Fruit fly (Drosophila melanogaster): ENCODE results near the gene Tango10.
A peak's percentile ranks its signal among the peaks of the same experiment; 100 is the strongest.

The Tango10 gene

DNA sequence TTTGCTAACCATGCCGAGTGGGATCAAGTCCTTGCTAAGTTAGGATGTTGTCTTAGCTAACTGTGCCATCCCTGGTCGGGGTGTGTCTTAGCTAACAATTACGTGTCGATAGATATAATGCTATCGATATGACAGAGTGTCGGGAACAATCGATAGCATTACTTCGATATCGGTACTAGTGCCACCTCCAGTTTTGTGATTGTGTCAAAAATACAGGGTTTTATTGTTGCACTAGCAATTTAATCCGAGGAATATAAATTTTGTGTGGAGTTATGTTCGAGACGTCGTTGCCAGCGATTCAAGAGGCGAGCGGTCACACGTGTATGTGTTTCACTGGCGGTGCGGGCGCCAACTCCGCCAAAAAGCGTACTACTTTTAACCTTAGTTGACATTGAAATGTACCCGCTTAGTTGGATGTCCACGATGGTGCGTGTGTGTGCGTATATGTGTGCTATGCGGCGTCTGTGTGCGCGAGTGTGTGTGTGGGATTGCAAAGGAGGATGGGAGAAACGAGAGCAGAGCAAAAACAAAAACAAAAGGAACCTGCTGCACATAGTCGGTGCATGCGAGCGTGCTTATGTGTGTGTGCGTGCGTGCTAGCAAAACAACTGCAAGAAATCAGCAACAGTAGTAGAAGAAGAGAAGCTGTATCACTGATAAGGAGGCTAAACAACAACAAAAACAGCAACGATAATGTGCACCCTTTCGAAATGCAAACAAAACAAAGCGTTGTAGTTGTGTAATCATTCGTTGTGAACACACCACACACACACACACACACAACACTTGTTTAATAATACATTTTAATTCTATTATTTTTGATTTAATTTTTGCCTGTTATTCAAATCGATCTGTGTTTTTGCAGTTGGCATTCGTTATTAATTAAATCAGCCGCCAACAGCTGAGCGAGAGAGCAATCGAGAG lies 24.8 kb upstream of the Tango10 start, which contains the start of gene PhKgamma (continued):
- peak; percentile 43 for TF ChIP-seq CG12299 (tag; optimal IDR thresholded peaks at IDR 0.05)
- TF ChIP-seq Dp (GFP tag; optimal IDR thresholded peaks at IDR 0.05) = peak; percentile 63
- peak; percentile 21 for TF ChIP-seq Nf-YC (tag; optimal IDR thresholded peaks at IDR 0.05)
- no peak for TF ChIP-seq crc (GFP tag; optimal IDR thresholded peaks at IDR 0.05)
- no peak for TF ChIP-seq Sox102F (GFP tag; optimal IDR thresholded peaks at IDR 0.05)

DNA sequence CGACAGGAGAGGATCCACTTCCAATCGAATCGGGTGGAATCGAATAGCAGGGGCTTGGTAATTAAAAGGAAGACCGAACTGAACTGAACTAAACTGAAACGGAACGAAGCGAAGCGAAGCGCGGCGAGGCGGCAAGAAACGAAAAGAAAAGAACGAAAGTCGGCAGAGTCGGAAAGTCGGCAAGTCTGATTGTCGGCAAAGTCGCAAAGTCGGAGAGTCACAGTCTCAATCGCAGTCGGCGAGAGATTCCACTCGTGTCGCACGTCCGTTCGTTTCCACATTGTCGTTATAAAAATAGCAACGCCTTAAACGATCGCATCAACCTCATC lies 24.2 kb upstream of the Tango10 start:
- TF ChIP-seq CG17186 (GFP tag; optimal IDR thresholded peaks at IDR 0.05) (no peak), CG16813 (GFP tag; IDR thresholded peaks at IDR 0.05; ENCODE audit: partially characterized antibody) (no peak), CG2199 (GFP tag; IDR thresholded peaks at IDR 0.05) (0 out of 3 replicates have a peak, but pooled peaks have one; percentile 54), CG8765 (GFP tag; IDR thresholded peaks at IDR 0.05) (no peak), ham (GFP tag; IDR thresholded peaks at IDR 0.05) (no peak), CG13123 (GFP tag; optimal IDR thresholded peaks at IDR 0.05) (no peak), pfk (GFP tag; optimal IDR thresholded peaks at IDR 0.05) (peak; percentile 92), CG9876 (GFP tag; optimal IDR thresholded peaks at IDR 0.05) (no peak), bbx (GFP tag; IDR thresholded peaks at IDR 0.05; ENCODE audit: partially characterized antibody) (0 out of 2 replicates have a peak, but pooled peaks have one; percentile 16), ems (GFP tag; optimal IDR thresholded peaks at IDR 0.05) (no peak), dysf (GFP tag; IDR thresholded peaks at IDR 0.05) (no peak), CG17361 (GFP tag; IDR thresholded peaks at IDR 0.05) (no peak), CG14965 (GFP tag; optimal IDR thresholded peaks at IDR 0.05; ENCODE audit: borderline replicate concordance) (no peak), sens (GFP tag) (peak; percentile 44), Ada2b (GFP tag; IDR thresholded peaks at IDR 0.05) (no peak), sima (GFP tag; optimal IDR thresholded peaks at IDR 0.05) (no peak), nerfin-1 (tag; optimal IDR thresholded peaks at IDR 0.05) (no peak), tll (GFP tag; optimal IDR thresholded peaks at IDR 0.05) (peak in 1 of 2 experiments; percentile 4), slp2 (GFP tag; optimal IDR thresholded peaks at IDR 0.05) (no peak), Deaf1 (tag; optimal IDR thresholded peaks at IDR 0.05) (peak; percentile 88), hkb (optimal IDR thresholded peaks at IDR 0.05) (no peak), hkb (GFP tag; IDR thresholded peaks at IDR 0.05) (0 out of 2 replicates have a peak, but pooled peaks have one; percentile 12), Trl (optimal IDR thresholded peaks at IDR 0.05) (peak in 1 of 2 experiments; percentile 18), Trl (GFP tag; optimal IDR thresholded peaks at IDR 0.05) (no peak)

DNA sequence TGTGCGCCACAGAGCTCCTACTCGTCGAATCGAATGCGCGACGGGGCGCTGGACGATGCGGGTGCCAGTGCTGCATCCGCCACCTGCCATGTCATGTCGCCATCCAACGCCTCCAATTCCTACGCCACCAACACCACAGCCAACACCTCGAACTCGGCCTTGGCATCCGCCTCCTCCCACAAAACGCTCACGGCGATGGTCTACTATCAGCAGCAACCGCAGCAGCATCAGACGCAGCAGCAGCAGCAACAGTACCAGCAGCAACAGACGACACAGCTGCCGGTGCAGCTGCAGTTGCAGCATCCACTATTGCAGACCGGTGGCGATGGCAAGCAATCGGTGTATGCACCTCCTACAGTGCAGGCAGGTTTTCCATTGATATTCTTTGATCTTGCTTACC lies 19.3 kb upstream of the Tango10 start:
- TF ChIP-seq klu (GFP tag; IDR thresholded peaks at IDR 0.05) (no peak), CG4854 (GFP tag; optimal IDR thresholded peaks at IDR 0.05) (no peak), sna (GFP tag; IDR thresholded peaks at IDR 0.05; ENCODE audit: partially characterized antibody) (0 out of 2 replicates have a peak, but pooled peaks have one; percentile 16), NC2α (GFP tag; optimal IDR thresholded peaks at IDR 0.05) (no peak), dpn (GFP tag; optimal IDR thresholded peaks at IDR 0.05) (no peak), Ets65A (GFP tag) (peak; percentile 45), chm (GFP tag; IDR thresholded peaks at IDR 0.05) (no peak), CG8478 (optimal IDR thresholded peaks at IDR 0.05) (peak; percentile 64)
